5 worm cellular contexts compared by ENCODE assay signal in the genomic region with DNA sequence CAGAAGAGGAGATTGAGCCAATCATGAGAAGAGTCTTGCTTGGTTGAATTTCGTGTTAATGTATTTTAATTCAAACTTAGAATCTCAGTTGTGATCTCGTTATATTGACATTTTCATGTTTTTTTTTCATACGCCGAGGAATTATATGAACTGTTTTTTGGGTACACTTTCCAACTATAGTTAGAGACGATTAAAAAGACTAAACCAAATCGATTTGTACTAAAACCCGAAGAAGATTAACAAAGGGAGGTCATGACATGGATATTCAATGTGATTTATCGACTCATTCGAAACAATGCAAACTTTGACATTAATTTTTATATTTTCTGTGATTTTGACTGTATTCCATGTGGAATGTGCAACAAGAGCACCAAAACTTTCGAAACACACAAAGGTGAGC.
TF ChIP-seq lines count a peak whose summit lies in the region.

Gene Y42G9A.2, plus strand, starts transcription at position 284 of the 400 bp plus-strand sequence.

TF ChIP-seq in whole organism, L1 larva, 84 proteins besides CTCF, POLR2A, EP300 and RAD21:
- no peak for TF ChIP-seq nhr-237 (tag; optimal IDR thresholded peaks at IDR 0.05; lab: Kevin White, UChicago)
- TF ChIP-seq snu-23 (GFP tag; optimal IDR thresholded peaks at IDR 0.05; lab: Kevin White, UChicago) = peak; percentile 14
- TF ChIP-seq skn-1 (tag; optimal IDR thresholded peaks at IDR 0.05; lab: Kevin White, UChicago) = no peak

TF ChIP-seq in whole organism, L2 larva, 48 proteins besides CTCF, POLR2A, EP300 and RAD21:
- TF ChIP-seq nhr-129 (tag; optimal IDR thresholded peaks at IDR 0.05; lab: Kevin White, UChicago) (no peak), ceh-16 (tag; optimal IDR thresholded peaks at IDR 0.05; lab: Kevin White, UChicago) (no peak), sma-9 (GFP tag; optimal IDR thresholded peaks at IDR 0.05; lab: Kevin White, UChicago) (peak; percentile 30), sma-9 (tag; optimal IDR thresholded peaks at IDR 0.05; lab: Kevin White, UChicago) (no peak), F13H6.1 (tag; optimal IDR thresholded peaks at IDR 0.05; lab: Kevin White, UChicago) (no peak), nhr-12 (tag; optimal IDR thresholded peaks at IDR 0.05; lab: Kevin White, UChicago) (no peak), nhr-21 (tag; optimal IDR thresholded peaks at IDR 0.05; lab: Kevin White, UChicago) (no peak), nhr-23 (tag; optimal IDR thresholded peaks at IDR 0.05; lab: Kevin White, UChicago) (no peak), nhr-6 (tag; optimal IDR thresholded peaks at IDR 0.05; lab: Kevin White, UChicago) (no peak)

TF ChIP-seq in whole organism, L3 larva, 47 proteins besides CTCF, POLR2A, EP300 and RAD21:
- TF ChIP-seq unc-39 (tag; optimal IDR thresholded peaks at IDR 0.05; lab: Kevin White, UChicago) (no peak), ama-1 (optimal IDR thresholded peaks at IDR 0.05; lab: Kevin White, UChicago) (no peak), unc-62 (GFP tag; optimal IDR thresholded peaks at IDR 0.05; lab: Kevin White, UChicago) (no peak), nhr-43 (tag; optimal IDR thresholded peaks at IDR 0.05; lab: Kevin White, UChicago; ENCODE audit: poor library complexity, severe bottlenecking) (peak; percentile 52), mdl-1 (tag; optimal IDR thresholded peaks at IDR 0.05; lab: Kevin White, UChicago) (no peak), jun-1 (tag; optimal IDR thresholded peaks at IDR 0.05; lab: Kevin White, UChicago) (peak; percentile 31), lin-39 (tag; optimal IDR thresholded peaks at IDR 0.05; lab: Kevin White, UChicago) (no peak), aly-2 (tag; optimal IDR thresholded peaks at IDR 0.05; lab: Kevin White, UChicago) (no peak), lin-15B (tag; optimal IDR thresholded peaks at IDR 0.05; lab: Kevin White, UChicago) (no peak), ztf-11 (tag; optimal IDR thresholded peaks at IDR 0.05; lab: Kevin White, UChicago) (no peak), fos-1 (tag; optimal IDR thresholded peaks at IDR 0.05; lab: Kevin White, UChicago) (no peak), fkh-2 (tag; optimal IDR thresholded peaks at IDR 0.05; lab: Kevin White, UChicago) (no peak)

TF ChIP-seq in whole organism, L4 larva, 104 proteins besides CTCF, POLR2A, EP300 and RAD21:
- TF ChIP-seq madf-9 (GFP tag; conservative IDR thresholded peaks at IDR 0.05; lab: Robert Waterston, UW) (no peak), hmg-1.1 (GFP tag; IDR thresholded peaks at IDR 0.05; lab: Robert Waterston, UW) (no peak), aha-1 (tag; lab: Kevin White, UChicago) (peak; percentile 85), tag-97 (GFP tag; IDR thresholded peaks at IDR 0.05; lab: Robert Waterston, UW) (no peak), lin-38 (GFP tag; IDR thresholded peaks at IDR 0.05; lab: Robert Waterston, UW) (no peak), ceh-32 (tag; optimal IDR thresholded peaks at IDR 0.05; lab: Kevin White, UChicago; ENCODE audit: poor library complexity) (no peak), nhr-25 (tag; optimal IDR thresholded peaks at IDR 0.05; lab: Kevin White, UChicago; ENCODE audit: borderline replicate concordance, insufficient read depth) (no peak), T20F7.1 (GFP tag; optimal IDR thresholded peaks at IDR 0.05; lab: Kevin White, UChicago) (peak; percentile 52), lin-1 (GFP tag; IDR thresholded peaks at IDR 0.05; lab: Robert Waterston, UW) (no peak), set-16 (GFP tag; IDR thresholded peaks at IDR 0.05; lab: Robert Waterston, UW) (no peak), ama-1 (optimal IDR thresholded peaks at IDR 0.05; lab: Kevin White, UChicago) (no peak), fos-1 (tag; optimal IDR thresholded peaks at IDR 0.05; lab: Kevin White, UChicago) (no peak), Y48G9A.11 (GFP tag; IDR thresholded peaks at IDR 0.05; lab: Robert Waterston, UW) (no peak), snpc-4 (tag; optimal IDR thresholded peaks at IDR 0.05; lab: Kevin White, UChicago) (no peak), nhr-76 (tag; optimal IDR thresholded peaks at IDR 0.05; lab: Kevin White, UChicago) (no peak), zip-2 (tag; optimal IDR thresholded peaks at IDR 0.05; lab: Kevin White, UChicago) (peak; percentile 8), php-3 (GFP tag; IDR thresholded peaks at IDR 0.05; lab: Robert Waterston, UW) (no peak)

TF ChIP-seq in whole organism, young adult, 124 proteins besides CTCF, POLR2A, EP300 and RAD21:
- TF ChIP-seq B0019.2 (GFP tag; conservative IDR thresholded peaks at IDR 0.05; lab: Robert Waterston, UW) = no peak
- TF ChIP-seq ekl-4 (GFP tag; IDR thresholded peaks at IDR 0.05; lab: Robert Waterston, UW) = 0 out of 2 replicates have a peak, but pooled peaks have one; percentile 1
- TF ChIP-seq snpc-3.4 (tag; optimal IDR thresholded peaks at IDR 0.05; lab: Kevin White, UChicago) = no peak
